Fruit fly (Drosophila melanogaster) whole organism, prepupa: ENCODE results near the gene CG14841.

Experiments
- Blimp-1 ChIP-seq: fragments of 200-800 bp; sonication (Bioruptor generic); optimal IDR thresholded peaks from 3 replicates; lab custom pipeline; 2017; ENCODE audit warnings: missing biosample characterization, missing genetic modification characterization, mild to moderate bottlenecking, moderate library complexity, missing genetic modification reagents
- CG10631 ChIP-seq: fragments of 200-800 bp; sonication (Bioruptor generic); optimal IDR thresholded peaks from 2 replicates; lab custom pipeline; 2016; ENCODE audit warnings: missing biosample characterization, missing genetic modification characterization
- CG15336 ChIP-seq: fragments of 200-800 bp; sonication (Bioruptor generic); IDR thresholded peaks from 2 replicates; pipeline ENCODE4 v1.3.6; 2022; ENCODE audit warnings: missing biosample characterization, missing genetic modification characterization
- Eip93F ChIP-seq: fragments of 200-800 bp; sonication (Bioruptor generic); optimal IDR thresholded peaks from 2 replicates; lab custom pipeline; 2016; ENCODE audit warnings: missing biosample characterization, mild to moderate bottlenecking, missing genetic modification characterization
- Hr4 ChIP-seq: fragments of 200-800 bp; sonication (Bioruptor generic); optimal IDR thresholded peaks from 3 replicates; lab custom pipeline; 2016; ENCODE audit warnings: missing biosample characterization, missing genetic modification characterization
- eg ChIP-seq: fragments of 200-800 bp; sonication (Bioruptor generic); IDR thresholded peaks from 3 replicates; pipeline ENCODE4 v1.3.6; 2022; ENCODE audit warnings: missing biosample characterization, missing genetic modification characterization
- fd59A ChIP-seq: fragments of 200-800 bp; sonication (Bioruptor generic); optimal IDR thresholded peaks from 2 replicates; lab custom pipeline; 2017; ENCODE audit warnings: missing biosample characterization, mild to moderate bottlenecking, missing genetic modification characterization, missing genetic modification reagents
- net ChIP-seq: fragments of 200-800 bp; sonication (Bioruptor generic); optimal IDR thresholded peaks from 3 replicates; lab custom pipeline; 2016; ENCODE audit warnings: missing biosample characterization, missing genetic modification characterization
- vri ChIP-seq: fragments of 200-800 bp; sonication (Bioruptor generic); optimal IDR thresholded peaks from 3 replicates; lab custom pipeline; 2016; ENCODE audit warnings: missing biosample characterization, mild to moderate bottlenecking, missing genetic modification characterization

DNA sequence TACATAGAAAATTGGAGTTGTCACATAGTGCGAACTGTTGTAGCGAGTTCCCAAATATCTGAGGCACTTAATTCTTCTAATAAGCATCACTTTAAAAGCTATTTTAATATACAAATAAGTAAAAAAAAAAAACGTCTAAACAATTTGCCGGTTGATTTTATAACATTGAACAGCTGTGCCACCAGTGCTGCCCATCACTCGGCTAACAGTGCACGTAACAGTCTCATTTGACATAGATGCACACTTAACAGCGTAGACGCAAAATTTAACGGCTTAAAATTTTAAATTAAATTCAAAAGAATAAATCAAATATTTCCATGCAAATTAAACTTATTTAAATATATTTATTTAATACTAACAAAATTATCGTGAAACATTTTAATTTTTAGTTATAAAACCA lies 2.4 kb downstream of the CG14841 start, which contains the start of gene MetRS-m:
- TF ChIP-seq fd59A (GFP tag; lab: Kevin White, UChicago) (no peak), CG10631 (GFP tag; lab: Kevin White, UChicago) (no peak), Eip93F (GFP tag; lab: Kevin White, UChicago) (no peak), Hr4 (no peak), vri (no peak), net (GFP tag; lab: Kevin White, UChicago) (no peak), eg (no peak), CG15336 (GFP tag; lab: Robert Waterston, UW) (no peak), Blimp-1 (no peak)
